Worm (Caenorhabditis elegans): ENCODE results near the gene scc-2.
A peak's percentile ranks its signal among the peaks of the same experiment; 100 is the strongest.

scc-2 gene

DNA sequence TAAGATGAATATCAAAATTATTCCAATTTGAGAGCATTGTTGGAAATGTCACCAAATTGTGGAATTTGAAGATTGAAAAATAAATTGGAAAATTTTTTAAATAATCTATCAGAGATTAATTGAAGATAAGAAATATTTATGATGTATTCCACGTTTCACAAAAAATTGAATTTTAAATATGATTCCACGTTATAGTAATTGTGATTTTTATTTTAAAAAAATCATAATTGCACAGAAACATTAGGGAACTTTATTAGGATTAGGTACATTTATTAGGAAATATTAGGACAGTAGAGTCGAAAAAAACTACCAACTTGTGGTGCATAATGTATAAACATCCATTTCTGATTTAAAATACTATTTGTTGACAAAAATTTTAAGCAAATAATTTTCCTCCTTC lies 31.1 kb upstream of the scc-2 start, which contains the start of gene B0432.11:
Gene B0432.11 (minus strand): TSS at position 101 of the 400 bp plus-strand sequence.
- no peak for TF ChIP-seq zfp-3 (GFP tag; conservative IDR thresholded peaks at IDR 0.05)
- no peak for TF ChIP-seq madf-5 (GFP tag; IDR thresholded peaks at IDR 0.05)
- no peak for TF ChIP-seq nhr-28 (tag; optimal IDR thresholded peaks at IDR 0.05)
- no peak for TF ChIP-seq ama-1 (optimal IDR thresholded peaks at IDR 0.05)
- no peak for TF ChIP-seq hif-1 (tag; optimal IDR thresholded peaks at IDR 0.05)
- no peak for TF ChIP-seq lir-3 (tag; optimal IDR thresholded peaks at IDR 0.05)
- no peak for TF ChIP-seq nhr-102 (tag; optimal IDR thresholded peaks at IDR 0.05)
- no peak for TF ChIP-seq gei-8 (GFP tag; optimal IDR thresholded peaks at IDR 0.05)

DNA sequence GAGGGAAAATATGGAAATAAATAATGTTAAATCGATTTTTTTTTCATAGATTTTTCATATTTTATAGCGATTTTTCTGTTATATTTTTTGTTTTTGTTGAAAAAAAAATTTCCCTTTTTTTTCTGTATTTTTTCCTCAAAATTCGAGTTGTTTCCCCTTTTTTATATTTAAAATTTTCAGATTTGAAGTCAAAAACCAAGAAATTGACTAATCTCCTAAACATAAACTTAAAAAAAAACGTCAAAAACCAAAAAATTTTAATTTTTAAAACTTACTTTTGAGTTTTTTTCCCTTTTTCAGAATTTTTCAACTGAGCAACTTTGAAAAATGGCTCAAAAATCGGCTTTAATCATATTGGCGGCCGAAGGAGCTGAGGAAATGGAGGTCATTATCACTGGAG lies 26.8 kb upstream of the scc-2 start, which contains the start of gene djr-1.1:
Gene djr-1.1 (plus strand): TSS at position 301 of the 400 bp plus-strand sequence.
- TF ChIP-seq nhr-76 (tag; optimal IDR thresholded peaks at IDR 0.05) (no peak), spr-3 (GFP tag; optimal IDR thresholded peaks at IDR 0.05) (no peak), madf-9 (GFP tag; conservative IDR thresholded peaks at IDR 0.05) (no peak), lim-7 (GFP tag; IDR thresholded peaks at IDR 0.05) (no peak), ztf-11 (tag; optimal IDR thresholded peaks at IDR 0.05) (no peak), aly-2 (tag; optimal IDR thresholded peaks at IDR 0.05) (no peak), lin-15B (tag; optimal IDR thresholded peaks at IDR 0.05) (no peak), gei-8 (GFP tag; optimal IDR thresholded peaks at IDR 0.05) (no peak), ceh-20 (GFP tag; IDR thresholded peaks at IDR 0.05) (no peak), spr-1 (tag; optimal IDR thresholded peaks at IDR 0.05) (no peak), set-16 (GFP tag; IDR thresholded peaks at IDR 0.05) (no peak), unc-130 (GFP tag; optimal IDR thresholded peaks at IDR 0.05) (no peak)

DNA sequence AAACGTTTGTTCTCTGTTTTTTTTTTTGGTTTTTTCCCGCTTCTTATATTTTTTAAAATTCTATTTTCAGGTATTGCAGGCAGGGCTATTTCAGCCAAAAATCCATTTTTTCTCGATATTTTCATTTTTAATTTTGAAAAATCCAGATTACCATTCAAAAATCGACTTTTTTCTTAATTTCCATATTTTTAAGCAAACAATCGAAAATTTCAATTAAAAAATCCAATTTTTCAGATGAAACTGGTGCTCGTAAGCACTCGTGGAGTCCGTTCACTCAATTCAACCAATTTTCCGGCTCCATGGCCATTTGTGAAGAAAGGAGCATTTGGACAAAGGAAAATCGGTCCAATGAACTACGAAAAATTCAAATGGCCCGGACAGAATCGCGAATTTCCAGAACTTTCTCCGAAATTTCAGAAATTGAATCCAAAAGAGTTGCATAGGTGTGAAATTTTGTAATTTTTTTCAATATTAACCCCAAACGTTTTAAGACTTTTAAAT lies 25.3 kb upstream of the scc-2 start, which contains the start of gene mrpl-41:
Gene mrpl-41 (plus strand): TSS at position 235 of the 501 bp plus-strand sequence.
- TF ChIP-seq snpc-1.2 (GFP tag; IDR thresholded peaks at IDR 0.05) (0 out of 2 replicates have a peak, but pooled peaks have one; percentile 14), daf-8 (GFP tag; IDR thresholded peaks at IDR 0.05) (no peak), aly-2 (tag; optimal IDR thresholded peaks at IDR 0.05) (no peak), T26A8.4 (GFP tag; IDR thresholded peaks at IDR 0.05) (peak; percentile 46; the same call in 1 of the 2 replicates), unc-130 (GFP tag; optimal IDR thresholded peaks at IDR 0.05) (no peak), F10B5.3 (tag; optimal IDR thresholded peaks at IDR 0.05) (no peak), madf-5 (GFP tag; IDR thresholded peaks at IDR 0.05) (no peak), arid-1 (GFP tag; conservative IDR thresholded peaks at IDR 0.05) (no peak), lin-15B (tag; optimal IDR thresholded peaks at IDR 0.05) (no peak), sdz-12 (GFP tag; optimal IDR thresholded peaks at IDR 0.05) (peak; percentile 23), egl-43 (GFP tag; IDR thresholded peaks at IDR 0.05) (no peak), ztf-11 (tag; optimal IDR thresholded peaks at IDR 0.05) (no peak), mes-2 (tag; optimal IDR thresholded peaks at IDR 0.05; ENCODE audit: poor library complexity, severe bottlenecking) (no peak), nhr-102 (tag; optimal IDR thresholded peaks at IDR 0.05) (no peak), dmd-6 (GFP tag; IDR thresholded peaks at IDR 0.05) (no peak), nhr-42 (GFP tag; IDR thresholded peaks at IDR 0.05) (peak; percentile 61; the same call in 1 of the 2 replicates), ZK337.2 (GFP tag; IDR thresholded peaks at IDR 0.05) (no peak), Y105C5A.15 (GFP tag; IDR thresholded peaks at IDR 0.05) (no peak), F44E2.7 (GFP tag; IDR thresholded peaks at IDR 0.05) (no peak), ceh-28 (tag; optimal IDR thresholded peaks at IDR 0.05) (no peak), zip-2 (tag; optimal IDR thresholded peaks at IDR 0.05) (no peak), cey-2 (tag; optimal IDR thresholded peaks at IDR 0.05; ENCODE audit: borderline replicate concordance, insufficient read depth) (no peak), R02D3.7 (tag; optimal IDR thresholded peaks at IDR 0.05) (no peak), attf-4 (tag; optimal IDR thresholded peaks at IDR 0.05) (no peak), lin-13 (GFP tag; optimal IDR thresholded peaks at IDR 0.05) (no peak), snpc-4 (tag; optimal IDR thresholded peaks at IDR 0.05) (no peak), daf-12 (tag; optimal IDR thresholded peaks at IDR 0.05) (no peak)

Measured in whole organism, L4 larva.